Fruit fly (Drosophila melanogaster) whole organism, embryonic: ENCODE measurements around the gene CG15431.

ENCODE experiments used
- Adf1 ChIP-seq: fragments of 200-800 bp; sonication (Bioruptor generic); IDR thresholded peaks from 2 replicates; pipeline ENCODE4 v1.3.6; 2022; ENCODE audit warnings: missing biosample characterization, missing genetic modification characterization
- Antp ChIP-seq: fragments of 200-800 bp; sonication (Bioruptor generic); optimal IDR thresholded peaks from 3 replicates; lab custom pipeline; 2016; ENCODE audit warnings: missing biosample characterization, missing genetic modification characterization
- Atf-2 ChIP-seq: fragments of 200-800 bp; sonication (Bioruptor generic); optimal IDR thresholded peaks from 2 replicates; lab custom pipeline; 2016; ENCODE audit warnings: missing biosample characterization, missing genetic modification characterization
- CG14667 ChIP-seq: fragments of 200-800 bp; sonication (Bioruptor generic); IDR thresholded peaks from 2 replicates; pipeline ENCODE4 v1.3.6; 2022; ENCODE audit warnings: missing biosample characterization, missing genetic modification characterization
- CG15269 ChIP-seq: fragments of 200-800 bp; sonication (Bioruptor generic); optimal IDR thresholded peaks from 2 replicates; lab custom pipeline; 2018; ENCODE audit warnings: missing biosample characterization, mild to moderate bottlenecking, missing genetic modification characterization, moderate library complexity
- CG16863 ChIP-seq: fragments of 200-800 bp; sonication (Bioruptor generic); optimal IDR thresholded peaks from 3 replicates; lab custom pipeline; 2016; ENCODE audit warnings: missing biosample characterization, missing genetic modification characterization
- CG17385 ChIP-seq: fragments of 200-800 bp; sonication (Bioruptor generic); optimal IDR thresholded peaks from 3 replicates; lab custom pipeline; 2018; ENCODE audit warnings: missing biosample characterization, mild to moderate bottlenecking, missing genetic modification characterization
- CG2678 ChIP-seq: fragments of 200-800 bp; sonication (Bioruptor generic); optimal IDR thresholded peaks from 3 replicates; lab custom pipeline; 2019; ENCODE audit warnings: missing biosample characterization, mild to moderate bottlenecking, missing genetic modification characterization, moderate library complexity
- CG31224 ChIP-seq: fragments of 200-800 bp; sonication (Bioruptor generic); IDR thresholded peaks from 2 replicates; pipeline ENCODE4 v1.3.6; 2022; ENCODE audit warnings: missing biosample characterization, missing genetic modification characterization
- CG3163 ChIP-seq: fragments of 200-800 bp; sonication (Bioruptor generic); optimal IDR thresholded peaks from 3 replicates; lab custom pipeline; 2016; ENCODE audit warnings: missing biosample characterization, missing genetic modification characterization
- CG33213 ChIP-seq: fragments of 200-800 bp; sonication (Bioruptor generic); optimal IDR thresholded peaks from 3 replicates; lab custom pipeline; 2016; ENCODE audit warnings: missing biosample characterization, missing genetic modification characterization
- CG34376 ChIP-seq: fragments of 200-800 bp; sonication (Bioruptor generic); optimal IDR thresholded peaks from 2 replicates; lab custom pipeline; 2018; ENCODE audit warnings: missing biosample characterization, mild to moderate bottlenecking, missing genetic modification characterization
- CG3726 ChIP-seq: fragments of 200-800 bp; sonication (Bioruptor generic); IDR thresholded peaks from 3 replicates; pipeline ENCODE4, ENCODE4 v1.3.6; 2022; ENCODE audit warnings: missing biosample characterization, missing genetic modification characterization
- CG3847 ChIP-seq: fragments of 200-800 bp; sonication (Bioruptor generic); IDR thresholded peaks from 2 replicates; pipeline ENCODE4 v1.3.6; 2022; ENCODE audit warnings: missing biosample characterization, missing genetic modification characterization
- CG4707 ChIP-seq: fragments of 200-800 bp; sonication (Bioruptor generic); optimal IDR thresholded peaks from 2 replicates; lab custom pipeline; 2018; ENCODE audit warnings: missing biosample characterization, mild to moderate bottlenecking, missing genetic modification characterization, moderate library complexity
- CG4730 ChIP-seq: fragments of 200-800 bp; sonication (Bioruptor generic); IDR thresholded peaks from 2 replicates; pipeline ENCODE4 v1.3.6; 2022; ENCODE audit warnings: missing biosample characterization, missing genetic modification characterization
- CG5953 ChIP-seq: fragments of 200-800 bp; sonication (Bioruptor generic); IDR thresholded peaks from 2 replicates; pipeline ENCODE4 v1.3.6; 2022; ENCODE audit warnings: missing biosample characterization, missing genetic modification characterization
- CG6854 ChIP-seq: fragments of 200-800 bp; sonication (Bioruptor generic); optimal IDR thresholded peaks from 3 replicates; lab custom pipeline; 2017; ENCODE audit warnings: missing biosample characterization, mild to moderate bottlenecking, missing genetic modification characterization
- CG7928 ChIP-seq: fragments of 200-800 bp; sonication (Bioruptor generic); optimal IDR thresholded peaks from 2 replicates; lab custom pipeline; 2017; ENCODE audit warnings: missing biosample characterization, mild to moderate bottlenecking, missing genetic modification characterization
- Chrac-16 ChIP-seq: fragments of 200-800 bp; sonication (Bioruptor generic); optimal IDR thresholded peaks from 3 replicates; lab custom pipeline; 2016; ENCODE audit warnings: missing biosample characterization, missing genetic modification characterization
- D ChIP-seq, 2 experiments: fragments of 200-800 bp in 1 of 2; fragments of >200 bp in 1 of 2; sonication (Bioruptor generic) in 1 of 2; optimal IDR thresholded peaks; 2 replicates in 1 of 2; 3 replicates in 1 of 2; lab custom pipeline; 2017; ENCODE audit warnings: mild to moderate bottlenecking in 1 of 2, missing biosample characterization in 1 of 2, missing genetic modification characterization in 1 of 2, missing genetic modification reagents in 1 of 2
- Dll ChIP-seq: fragments of 200-800 bp; sonication (Bioruptor generic); IDR thresholded peaks from 4 replicates; pipeline ENCODE4 v1.3.6; 2022; ENCODE audit warnings: missing biosample characterization, missing genetic modification characterization; ENCODE audit not compliant: partially characterized antibody
- Dp ChIP-seq: fragments of 200-800 bp; sonication (Bioruptor generic); optimal IDR thresholded peaks from 2 replicates; lab custom pipeline; 2018; ENCODE audit warnings: missing biosample characterization, mild to moderate bottlenecking, missing genetic modification characterization, moderate library complexity
- ERR ChIP-seq: fragments of 200-800 bp; sonication (Bioruptor generic); optimal IDR thresholded peaks from 2 replicates; lab custom pipeline; 2016; ENCODE audit warnings: missing biosample characterization, missing genetic modification characterization
- Hr78 ChIP-seq, 2 experiments: fragments of 200-800 bp in 1 of 2; fragments of >200 bp in 1 of 2; sonication (Bioruptor generic) in 1 of 2; optimal IDR thresholded peaks; 2 replicates each; lab custom pipeline; 2017 to 2019; ENCODE audit warnings: missing biosample characterization in 2 of 2, missing genetic modification characterization in 2 of 2, mild to moderate bottlenecking in 1 of 2, moderate library complexity in 1 of 2
- Lhr ChIP-seq: fragments of 200-800 bp; sonication (Bioruptor generic); optimal IDR thresholded peaks from 3 replicates; lab custom pipeline; 2017; ENCODE audit warnings: mild to moderate bottlenecking, missing biosample characterization, missing genetic modification reagents, missing genetic modification characterization
- Mrtf ChIP-seq: fragments of 200-800 bp; sonication (Bioruptor generic); IDR thresholded peaks from 3 replicates; pipeline ENCODE4 v1.3.6; 2022; ENCODE audit warnings: missing biosample characterization, missing genetic modification characterization
- Nf-YB ChIP-seq: fragments of 200-800 bp; sonication (Bioruptor generic); optimal IDR thresholded peaks from 3 replicates; lab custom pipeline; 2019; ENCODE audit warnings: missing biosample characterization, mild to moderate bottlenecking, missing genetic modification characterization, moderate library complexity
- Oli ChIP-seq: fragments of 200-800 bp; sonication (Bioruptor generic); optimal IDR thresholded peaks from 2 replicates; lab custom pipeline; 2018; ENCODE audit warnings: missing biosample characterization, mild to moderate bottlenecking, missing genetic modification characterization, moderate library complexity
- Opbp ChIP-seq: fragments of 200-800 bp; sonication (Bioruptor generic); IDR thresholded peaks from 3 replicates; pipeline ENCODE4 v1.3.6; 2022; ENCODE audit warnings: missing biosample characterization, missing genetic modification characterization; ENCODE audit not compliant: partially characterized antibody
- Rfx ChIP-seq: fragments of 200-800 bp; sonication (Bioruptor generic); IDR thresholded peaks from 2 replicates; pipeline ENCODE4 v1.3.6; 2022; ENCODE audit warnings: missing biosample characterization, missing genetic modification characterization
- bab2 ChIP-seq: fragments of 200-800 bp; sonication (Bioruptor generic); optimal IDR thresholded peaks from 2 replicates; lab custom pipeline; 2016; ENCODE audit warnings: missing biosample characterization, missing genetic modification characterization
- fd102C ChIP-seq: fragments of 200-800 bp; sonication (Bioruptor generic); optimal IDR thresholded peaks from 2 replicates; lab custom pipeline; 2018; ENCODE audit warnings: missing biosample characterization, mild to moderate bottlenecking, missing genetic modification characterization, moderate library complexity
- ftz-f1 ChIP-seq: fragments of 200-800 bp; sonication (Bioruptor generic); optimal IDR thresholded peaks from 2 replicates; lab custom pipeline; 2016; ENCODE audit warnings: missing biosample characterization, missing genetic modification characterization
- jumu ChIP-seq: fragments of 200-800 bp; sonication (Bioruptor generic); optimal IDR thresholded peaks from 3 replicates; lab custom pipeline; 2016; ENCODE audit warnings: missing biosample characterization, missing genetic modification characterization
- mirr ChIP-seq: fragments of 200-800 bp; sonication (Bioruptor generic); optimal IDR thresholded peaks from 3 replicates; lab custom pipeline; 2018; ENCODE audit warnings: missing biosample characterization, mild to moderate bottlenecking, missing genetic modification characterization
- nau ChIP-seq: fragments of 200-800 bp; sonication (Bioruptor generic); optimal IDR thresholded peaks from 3 replicates; lab custom pipeline; 2017; ENCODE audit warnings: missing biosample characterization, mild to moderate bottlenecking, missing genetic modification characterization, missing genetic modification reagents
- nerfin-1 ChIP-seq: fragments of 200-800 bp; sonication (Bioruptor generic); optimal IDR thresholded peaks from 3 replicates; lab custom pipeline; 2019; ENCODE audit warnings: missing biosample characterization, mild to moderate bottlenecking, missing genetic modification characterization, moderate library complexity
- ro ChIP-seq: fragments of 200-800 bp; sonication (Bioruptor generic); IDR thresholded peaks from 2 replicates; pipeline ENCODE4 v1.3.6; 2022; ENCODE audit warnings: missing biosample characterization, missing genetic modification characterization
- sd ChIP-seq: fragments of 200-800 bp; sonication (Bioruptor generic); optimal IDR thresholded peaks from 3 replicates; lab custom pipeline; 2018; ENCODE audit warnings: missing biosample characterization, mild to moderate bottlenecking, missing genetic modification characterization, moderate library complexity
- sens ChIP-seq: fragments of 200-800 bp; sonication (Bioruptor generic); peaks from one replicate; lab custom pipeline; 2016; ENCODE audit warnings: missing biosample characterization, missing genetic modification characterization
- sens-2 ChIP-seq: fragments of 200-800 bp; sonication (Bioruptor generic); IDR thresholded peaks from 2 replicates; pipeline ENCODE4 v1.3.6; 2022; ENCODE audit warnings: missing biosample characterization, missing genetic modification characterization
- sim ChIP-seq: fragments of 200-800 bp; sonication (Bioruptor generic); IDR thresholded peaks from 2 replicates; pipeline ENCODE4 v1.3.6; 2022; ENCODE audit warnings: missing biosample characterization, missing genetic modification characterization
- slbo ChIP-seq: fragments of 200-800 bp; sonication (Bioruptor generic); IDR thresholded peaks from 2 replicates; pipeline ENCODE4 v1.3.6; 2022; ENCODE audit warnings: missing biosample characterization, missing genetic modification characterization
- so ChIP-seq: fragments of 200-800 bp; sonication (Bioruptor generic); IDR thresholded peaks from 3 replicates; pipeline ENCODE4 v1.3.6; 2022; ENCODE audit warnings: missing biosample characterization, missing genetic modification characterization
- sob ChIP-seq: fragments of 200-800 bp; sonication (Bioruptor generic); IDR thresholded peaks from 2 replicates; pipeline ENCODE4 v1.3.6; 2022; ENCODE audit warnings: missing biosample characterization, missing genetic modification characterization
- trh ChIP-seq: fragments of 200-800 bp; sonication (Bioruptor generic); optimal IDR thresholded peaks from 2 replicates; lab custom pipeline; 2016; ENCODE audit warnings: missing biosample characterization, missing genetic modification characterization
- vfl ChIP-seq: fragments of 200-800 bp; sonication (Bioruptor generic); optimal IDR thresholded peaks from 2 replicates; lab custom pipeline; 2016; ENCODE audit warnings: missing biosample characterization, missing genetic modification characterization
- vnd ChIP-seq: fragments of 200-800 bp; sonication (Bioruptor generic); IDR thresholded peaks from 3 replicates; pipeline ENCODE4 v1.3.6; 2022; ENCODE audit warnings: missing biosample characterization, missing genetic modification characterization; ENCODE audit not compliant: partially characterized antibody
- zfh1 ChIP-seq: fragments of 200-800 bp; sonication (Bioruptor generic); IDR thresholded peaks from 3 replicates; pipeline ENCODE4 v1.3.6; 2022; ENCODE audit warnings: missing biosample characterization, missing genetic modification characterization

Gene CG15431

DNA sequence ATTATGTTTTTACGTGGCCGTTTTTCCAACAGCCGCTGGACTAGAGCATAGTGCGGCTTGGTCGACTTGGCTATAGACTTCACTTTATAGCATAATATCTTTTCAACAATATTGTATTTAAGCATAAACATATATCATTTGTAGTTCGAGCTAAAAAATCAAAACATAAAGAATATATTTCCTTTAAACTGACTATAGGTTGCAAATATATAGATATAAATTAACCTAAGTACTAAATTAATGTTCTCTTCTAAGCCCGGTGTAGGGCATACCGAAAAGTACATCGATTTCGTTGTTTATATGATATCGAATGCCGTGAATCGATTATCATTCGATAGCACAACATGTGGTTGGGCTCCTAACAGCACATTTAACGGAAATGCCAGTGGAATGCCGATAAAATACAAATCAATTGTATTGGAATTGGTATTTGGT, 7.5 kb upstream of the CG15431 start, which contains the start of gene MFS18 (continued):
- TF ChIP-seq vnd (GFP tag; lab: Robert Waterston, UW) (peak; percentile 47; the same call in 2 of the 3 replicates), jumu (GFP tag; lab: Kevin White, UChicago) (peak; percentile 74), Lhr (GFP tag; lab: Kevin White, UChicago) (peak; percentile 89), nau (GFP tag; lab: Kevin White, UChicago) (no peak), Adf1 (GFP tag; lab: Robert Waterston, UW) (peak; percentile 86), CG14667 (GFP tag; lab: Robert Waterston, UW) (peak; percentile 99), ftz-f1 (GFP tag; lab: Kevin White, UChicago) (peak; percentile 65), CG3847 (GFP tag; lab: Robert Waterston, UW) (peak; percentile 97), so (GFP tag; lab: Robert Waterston, UW) (peak; percentile 99), zfh1 (GFP tag; lab: Robert Waterston, UW) (peak; percentile 99), Opbp (GFP tag; lab: Robert Waterston, UW) (peak; percentile 83; the same call in 2 of the 3 replicates), CG4707 (GFP tag; lab: Kevin White, UChicago) (peak; percentile 73), CG16863 (GFP tag; lab: Kevin White, UChicago) (peak; percentile 82), CG33213 (peak; percentile 68), Mrtf (GFP tag; lab: Robert Waterston, UW) (peak; percentile 96), Antp (peak; percentile 76), nerfin-1 (tag; lab: Kevin White, UChicago) (peak; percentile 95), vfl (peak; percentile 92), Hr78 (GFP tag; optimal IDR thresholded peaks at IDR 0.05; lab: Kevin White, UChicago) (no peak), ro (peak; percentile 98), CG2678 (tag; lab: Kevin White, UChicago) (peak; percentile 99), CG3163 (peak; percentile 16), trh (GFP tag; lab: Kevin White, UChicago) (peak; percentile 92), CG6854 (GFP tag; lab: Kevin White, UChicago) (peak; percentile 97), CG34376 (GFP tag; lab: Kevin White, UChicago) (peak; percentile 96), Nf-YB (GFP tag; lab: Kevin White, UChicago) (peak; percentile 84), Dp (GFP tag; lab: Kevin White, UChicago) (peak; percentile 43), D (optimal IDR thresholded peaks at IDR 0.05; lab: Kevin White, UChicago) (no peak), D (GFP tag; optimal IDR thresholded peaks at IDR 0.05; lab: Kevin White, UChicago) (peak; percentile 99), sens-2 (GFP tag; lab: Robert Waterston, UW) (peak; percentile 97), CG5953 (GFP tag; lab: Robert Waterston, UW) (peak; percentile 98), ERR (GFP tag; lab: Kevin White, UChicago) (peak; percentile 57), sob (GFP tag; lab: Robert Waterston, UW) (peak; percentile 98), CG4730 (peak; percentile 99), bab2 (peak; percentile 88), CG17385 (GFP tag; lab: Kevin White, UChicago) (peak; percentile 92), Atf-2 (GFP tag; lab: Kevin White, UChicago) (peak; percentile 95), Dll (peak; percentile 63; the same call in 2 of the 4 replicates), Oli (tag; lab: Kevin White, UChicago) (peak; percentile 95), Chrac-16 (GFP tag; lab: Kevin White, UChicago) (peak; percentile 97), mirr (peak; percentile 89), sim (GFP tag; lab: Robert Waterston, UW) (peak; percentile 99), slbo (peak; percentile 99), sens (GFP tag; lab: Kevin White, UChicago) (peak; percentile 97), CG7928 (GFP tag; lab: Kevin White, UChicago) (peak; percentile 76), CG3726 (GFP tag; lab: Robert Waterston, UW) (peak; percentile 99), CG15269 (peak; percentile 95), fd102C (GFP tag; lab: Kevin White, UChicago) (peak; percentile 87), Rfx (peak; percentile 98), sd (peak; percentile 98), CG31224 (peak; percentile 97)
